Fruit fly (Drosophila melanogaster): Measurements from ENCODE around the gene CG46280.

The CG46280 gene

DNA sequence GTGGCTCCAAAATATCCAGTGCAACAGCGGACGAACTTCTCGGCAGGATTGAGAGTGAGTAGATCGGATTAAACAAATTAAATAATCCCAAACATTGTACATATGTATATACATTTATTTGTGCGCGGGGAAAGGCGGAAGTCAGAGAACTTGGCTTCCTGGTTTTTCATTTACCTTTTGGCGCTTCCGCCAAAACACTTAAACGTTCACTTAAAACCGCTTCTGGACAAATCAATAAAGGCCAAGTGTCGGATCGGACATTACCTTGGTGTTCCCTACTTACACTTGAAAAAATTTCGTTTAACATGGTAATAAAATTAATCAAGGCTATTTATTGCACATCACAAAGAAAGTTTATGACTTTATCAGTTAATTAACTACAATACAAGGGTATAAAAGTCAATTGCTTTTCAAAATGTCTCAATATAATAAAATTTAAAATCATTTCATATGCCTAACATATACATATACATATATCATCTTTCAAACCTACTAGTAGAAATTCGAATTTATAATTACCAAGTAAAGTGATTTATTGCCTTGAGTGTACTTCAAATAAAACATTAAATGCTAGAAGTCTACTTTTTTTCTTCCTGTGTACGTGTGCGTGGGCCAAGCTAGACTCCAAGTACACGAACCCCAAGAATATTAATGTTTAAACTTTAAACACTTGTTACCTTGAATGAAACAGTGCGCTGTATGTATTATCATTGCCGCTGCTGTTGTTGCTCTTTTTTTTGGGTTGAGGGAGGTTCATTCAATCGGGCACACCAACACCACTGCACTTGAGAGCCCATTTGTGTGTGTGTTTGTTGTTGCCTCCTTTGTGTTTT, 48.9 kb downstream of the CG46280 start (continued):
- TF ChIP-seq maf-S (GFP tag; optimal IDR thresholded peaks at IDR 0.05): no peak

DNA sequence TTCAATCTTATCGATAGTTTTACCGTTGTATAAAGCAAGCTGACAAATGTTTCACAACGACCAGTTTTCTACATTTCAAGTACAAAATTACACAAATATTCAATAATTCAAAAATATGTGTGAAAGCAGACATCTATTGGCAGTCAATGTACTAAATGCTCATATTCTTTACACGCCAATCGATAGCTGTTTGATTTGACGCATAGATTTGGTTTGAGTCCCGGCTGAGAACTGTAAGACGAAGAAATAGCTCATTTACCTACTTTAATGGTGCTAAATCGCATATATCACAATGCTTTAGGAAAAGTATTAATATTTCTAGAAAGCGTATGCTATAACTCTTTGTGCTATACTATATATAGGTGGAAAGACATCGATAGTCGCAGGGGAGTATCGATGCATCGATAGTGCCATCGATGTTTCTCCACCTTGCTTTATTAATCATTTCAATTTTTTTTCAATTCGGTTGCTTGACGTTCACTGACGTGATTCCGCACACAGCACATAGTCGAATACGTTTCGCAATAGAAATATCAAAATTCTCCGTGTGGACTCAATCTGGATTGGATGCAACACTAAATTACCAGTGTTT, 49.7 kb downstream of the CG46280 start, which contains the start of gene Paip2:
TSS of gene Paip2 (plus strand) at position 165 of the 592 bp plus-strand sequence.
- TF ChIP-seq vvl (GFP tag; IDR thresholded peaks at IDR 0.05) (0 out of 2 replicates have a peak, but pooled peaks have one; percentile 6), CG10366 (GFP tag; IDR thresholded peaks at IDR 0.05) (no peak), unpg (GFP tag; optimal IDR thresholded peaks at IDR 0.05) (no peak), Lhr (GFP tag; optimal IDR thresholded peaks at IDR 0.05) (peak; percentile 76), CG12155 (GFP tag; optimal IDR thresholded peaks at IDR 0.05) (peak; percentile 9), CG42726 (GFP tag; IDR thresholded peaks at IDR 0.05; ENCODE audit: partially characterized antibody) (peak; percentile 83), row (GFP tag; IDR thresholded peaks at IDR 0.05) (0 out of 3 replicates have a peak, but pooled peaks have one; percentile 21), chn (GFP tag; optimal IDR thresholded peaks at IDR 0.05) (no peak), Stat92E (GFP tag; optimal IDR thresholded peaks at IDR 0.05) (peak in 1 of 3 experiments; percentile 77), Dek (tag; optimal IDR thresholded peaks at IDR 0.05) (peak; percentile 19), nerfin-1 (tag; optimal IDR thresholded peaks at IDR 0.05) (peak; percentile 31), Nf-YC (tag; optimal IDR thresholded peaks at IDR 0.05) (peak; percentile 32), CG7786 (GFP tag; optimal IDR thresholded peaks at IDR 0.05) (peak; percentile 9), lola (GFP tag; optimal IDR thresholded peaks at IDR 0.05) (peak in 1 of 3 experiments; percentile 32), CG15696 (tag; optimal IDR thresholded peaks at IDR 0.05) (no peak), Deaf1 (tag; optimal IDR thresholded peaks at IDR 0.05) (no peak), dmrt11E (tag; optimal IDR thresholded peaks at IDR 0.05) (peak; percentile 23), CG2199 (GFP tag; IDR thresholded peaks at IDR 0.05) (peak; percentile 65; the same call in 1 of the 3 replicates), Ptx1 (GFP tag; IDR thresholded peaks at IDR 0.05) (no peak), CG11560 (tag; IDR thresholded peaks at IDR 0.05) (peak; percentile 61; the same call in 2 of the 3 replicates), CG1832 (GFP tag; optimal IDR thresholded peaks at IDR 0.05) (no peak), CG17361 (GFP tag; IDR thresholded peaks at IDR 0.05) (peak; percentile 46; the same call in 2 of the 3 replicates), tll (GFP tag; optimal IDR thresholded peaks at IDR 0.05) (peak; percentile 2 to 56), YL-1 (GFP tag; optimal IDR thresholded peaks at IDR 0.05) (peak; percentile 73), gcm2 (GFP tag; optimal IDR thresholded peaks at IDR 0.05) (no peak), Fer2 (tag; optimal IDR thresholded peaks at IDR 0.05) (no peak), hbn (GFP tag; IDR thresholded peaks at IDR 0.05; ENCODE audit: partially characterized antibody) (peak; percentile 98), CG10267 (tag; optimal IDR thresholded peaks at IDR 0.05) (peak; percentile 71), CG17186 (GFP tag; optimal IDR thresholded peaks at IDR 0.05) (peak; percentile 67), Doc3 (GFP tag; IDR thresholded peaks at IDR 0.05; ENCODE audit: partially characterized antibody) (peak; percentile 98), abd-A (tag; optimal IDR thresholded peaks at IDR 0.05) (peak; percentile 85), CG17829 (tag; optimal IDR thresholded peaks at IDR 0.05) (peak; percentile 61), gfzf (GFP tag; optimal IDR thresholded peaks at IDR 0.05) (peak; percentile 53), Scr (GFP tag; IDR thresholded peaks at IDR 0.05; ENCODE audit: partially characterized antibody) (peak; percentile 99), CG34422 (GFP tag; IDR thresholded peaks at IDR 0.05) (no peak), CG1602 (GFP tag; optimal IDR thresholded peaks at IDR 0.05) (no peak), CG10147 (GFP tag; optimal IDR thresholded peaks at IDR 0.05) (peak; percentile 40), CG34224 (GFP tag; IDR thresholded peaks at IDR 0.05; ENCODE audit: partially characterized antibody) (peak; percentile 98), hb (GFP tag; IDR thresholded peaks at IDR 0.05; ENCODE audit: partially characterized antibody) (peak; percentile 98), Dll (GFP tag; IDR thresholded peaks at IDR 0.05; ENCODE audit: partially characterized antibody) (peak; percentile 99), CG2889 (GFP tag; IDR thresholded peaks at IDR 0.05) (no peak), CG3838 (GFP tag; optimal IDR thresholded peaks at IDR 0.05) (peak; percentile 39), gem (tag; optimal IDR thresholded peaks at IDR 0.05) (peak; percentile 25)

All from whole organism, embryonic.